ENCODE assay signal across 1 fruit fly cellular context in genomic region chr3R:24813637-24814301, dm6.
A peak's percentile ranks its signal among the peaks of the same experiment; 100 is the strongest.
TF ChIP-seq lines count a peak whose summit lies in the region.

lili (minus strand) TSS chr3R:24814012.
CG34150 (plus strand) TSS chr3R:24814262.

TF ChIP-seq in whole organism, embryonic, 481 proteins besides CTCF, POLR2A, EP300 and RAD21 (continued from another document and continues in another):
- peak; percentile 80 for TF ChIP-seq az2 (GFP tag; optimal IDR thresholded peaks at IDR 0.05; lab: Kevin White, UChicago)
- peak; percentile 1 for TF ChIP-seq wek (GFP tag; optimal IDR thresholded peaks at IDR 0.05; lab: Kevin White, UChicago)
- TF ChIP-seq p53 (GFP tag; optimal IDR thresholded peaks at IDR 0.05; lab: Kevin White, UChicago): peak; percentile 50
- 0 out of 2 replicates have a peak, but pooled peaks have one; percentile 45 for TF ChIP-seq cas (GFP tag; IDR thresholded peaks at IDR 0.05; lab: Robert Waterston, UW)
- TF ChIP-seq sens (GFP tag; lab: Kevin White, UChicago): peak; percentile 97
- TF ChIP-seq tap (tag; optimal IDR thresholded peaks at IDR 0.05; lab: Kevin White, UChicago): no peak
- TF ChIP-seq HLH3B (GFP tag; IDR thresholded peaks at IDR 0.05; lab: Robert Waterston, UW): peak; percentile 64
- peak; percentile 90 for TF ChIP-seq CG8290 (GFP tag; optimal IDR thresholded peaks at IDR 0.05; lab: Kevin White, UChicago)
- TF ChIP-seq CG8290 (tag; optimal IDR thresholded peaks at IDR 0.05; lab: Kevin White, UChicago): peak; percentile 19 to 21
- no peak for TF ChIP-seq corto (GFP tag; optimal IDR thresholded peaks at IDR 0.05; lab: Kevin White, UChicago)
- peak; percentile 82 for TF ChIP-seq sug (tag; optimal IDR thresholded peaks at IDR 0.05; lab: Kevin White, UChicago)
- TF ChIP-seq dpn (GFP tag; optimal IDR thresholded peaks at IDR 0.05; lab: Kevin White, UChicago): peak; percentile 81
- no peak for TF ChIP-seq Elba2 (GFP tag; optimal IDR thresholded peaks at IDR 0.05; lab: Kevin White, UChicago)
- TF ChIP-seq CG10431 (GFP tag; optimal IDR thresholded peaks at IDR 0.05; lab: Kevin White, UChicago): peak; percentile 30
- TF ChIP-seq Vsx1 (GFP tag; optimal IDR thresholded peaks at IDR 0.05; lab: Kevin White, UChicago): no peak
- peak; percentile 47 for TF ChIP-seq luna (GFP tag; optimal IDR thresholded peaks at IDR 0.05; lab: Kevin White, UChicago)
- TF ChIP-seq CG9727 (GFP tag; optimal IDR thresholded peaks at IDR 0.05; lab: Kevin White, UChicago): peak; percentile 72
- TF ChIP-seq unc-4 (GFP tag; IDR thresholded peaks at IDR 0.05; lab: Robert Waterston, UW; ENCODE audit: partially characterized antibody): peak; percentile 89
- no peak for TF ChIP-seq CG5180 (GFP tag; optimal IDR thresholded peaks at IDR 0.05; lab: Kevin White, UChicago)
- TF ChIP-seq CG7556 (GFP tag; optimal IDR thresholded peaks at IDR 0.05; lab: Kevin White, UChicago): peak; percentile 64
- TF ChIP-seq CG14441 (GFP tag; IDR thresholded peaks at IDR 0.05; lab: Robert Waterston, UW): peak; percentile 62; the same call in 1 of the 2 replicates
- peak; percentile 64 for TF ChIP-seq esg (GFP tag; conservative IDR thresholded peaks at IDR 0.05; lab: Robert Waterston, UW)
- peak; percentile 72 for TF ChIP-seq tgo (GFP tag; IDR thresholded peaks at IDR 0.05; lab: Robert Waterston, UW)
- TF ChIP-seq jumu (GFP tag; optimal IDR thresholded peaks at IDR 0.05; lab: Kevin White, UChicago): peak; percentile 33
- no peak for TF ChIP-seq pros (GFP tag; optimal IDR thresholded peaks at IDR 0.05; lab: Kevin White, UChicago)
- TF ChIP-seq mld (GFP tag; IDR thresholded peaks at IDR 0.05; lab: Robert Waterston, UW; ENCODE audit: partially characterized antibody): no peak
- peak; percentile 53 for TF ChIP-seq CG18011 (GFP tag; optimal IDR thresholded peaks at IDR 0.05; lab: Kevin White, UChicago)
- TF ChIP-seq CG14965 (GFP tag; optimal IDR thresholded peaks at IDR 0.05; lab: Kevin White, UChicago; ENCODE audit: borderline replicate concordance): no peak
- peak; percentile 82 for TF ChIP-seq nmo (GFP tag; optimal IDR thresholded peaks at IDR 0.05; lab: Kevin White, UChicago)
- TF ChIP-seq Bdp1 (GFP tag; optimal IDR thresholded peaks at IDR 0.05; lab: Kevin White, UChicago): peak; percentile 61
- TF ChIP-seq Max (GFP tag; optimal IDR thresholded peaks at IDR 0.05; lab: Kevin White, UChicago): peak; percentile 79
- peak; percentile 48 for TF ChIP-seq slou (GFP tag; optimal IDR thresholded peaks at IDR 0.05; lab: Kevin White, UChicago)
- TF ChIP-seq fru (optimal IDR thresholded peaks at IDR 0.05; lab: Kevin White, UChicago): no peak
- TF ChIP-seq CG15269 (tag; optimal IDR thresholded peaks at IDR 0.05; lab: Kevin White, UChicago): peak; percentile 81
- peak; percentile 40 for TF ChIP-seq cwo (GFP tag; optimal IDR thresholded peaks at IDR 0.05; lab: Kevin White, UChicago)
- TF ChIP-seq abd-A (tag; optimal IDR thresholded peaks at IDR 0.05; lab: Kevin White, UChicago): no peak
- peak; percentile 85 for TF ChIP-seq CG30403 (GFP tag; optimal IDR thresholded peaks at IDR 0.05; lab: Kevin White, UChicago)
- peak; percentile 80 for TF ChIP-seq CG10267 (tag; optimal IDR thresholded peaks at IDR 0.05; lab: Kevin White, UChicago)
- no peak for TF ChIP-seq MTF-1 (GFP tag; optimal IDR thresholded peaks at IDR 0.05; lab: Kevin White, UChicago; ENCODE audit: borderline replicate concordance)
- TF ChIP-seq HmgZ (tag; optimal IDR thresholded peaks at IDR 0.05; lab: Kevin White, UChicago): peak; percentile 63
- TF ChIP-seq ro (GFP tag; IDR thresholded peaks at IDR 0.05; lab: Robert Waterston, UW): 0 out of 2 replicates have a peak, but pooled peaks have one; percentile 39
- peak; percentile 22 for TF ChIP-seq zf30C (GFP tag; optimal IDR thresholded peaks at IDR 0.05; lab: Kevin White, UChicago)
- peak; percentile 90 for TF ChIP-seq Jarid2 (GFP tag; optimal IDR thresholded peaks at IDR 0.05; lab: Kevin White, UChicago)
- TF ChIP-seq HHEX (GFP tag; optimal IDR thresholded peaks at IDR 0.05; lab: Kevin White, UChicago): no peak
- peak; percentile 85 for TF ChIP-seq knrl (GFP tag; IDR thresholded peaks at IDR 0.05; lab: Robert Waterston, UW; ENCODE audit: partially characterized antibody)
- peak; percentile 41 for TF ChIP-seq sima (GFP tag; optimal IDR thresholded peaks at IDR 0.05; lab: Kevin White, UChicago)
- TF ChIP-seq CG4404 (GFP tag; IDR thresholded peaks at IDR 0.05; lab: Robert Waterston, UW): peak; percentile 40; the same call in 1 of the 2 replicates
- TF ChIP-seq sens-2 (GFP tag; IDR thresholded peaks at IDR 0.05; lab: Robert Waterston, UW): no peak
- TF ChIP-seq CG31388 (GFP tag; optimal IDR thresholded peaks at IDR 0.05; lab: Kevin White, UChicago): peak; percentile 77
- 0 out of 2 replicates have a peak, but pooled peaks have one; percentile 47 for TF ChIP-seq ttk (GFP tag; IDR thresholded peaks at IDR 0.05; lab: Robert Waterston, UW)
- peak; percentile 81 for TF ChIP-seq Fer2 (tag; optimal IDR thresholded peaks at IDR 0.05; lab: Kevin White, UChicago)
- no peak for TF ChIP-seq Hr39 (optimal IDR thresholded peaks at IDR 0.05; lab: Kevin White, UChicago)
- TF ChIP-seq CG10565 (GFP tag; optimal IDR thresholded peaks at IDR 0.05; lab: Kevin White, UChicago): no peak
- TF ChIP-seq bowl (GFP tag; IDR thresholded peaks at IDR 0.05; lab: Robert Waterston, UW): no peak
- peak; percentile 64 to 75 for TF ChIP-seq Hr51 (GFP tag; optimal IDR thresholded peaks at IDR 0.05; lab: Kevin White, UChicago)
- TF ChIP-seq jing (GFP tag; optimal IDR thresholded peaks at IDR 0.05; lab: Kevin White, UChicago): no peak
- no peak for TF ChIP-seq wdn (GFP tag; IDR thresholded peaks at IDR 0.05; lab: Robert Waterston, UW)
- TF ChIP-seq HLH54F (GFP tag; optimal IDR thresholded peaks at IDR 0.05; lab: Kevin White, UChicago): peak; percentile 75
- no peak for TF ChIP-seq danr (GFP tag; IDR thresholded peaks at IDR 0.05; lab: Robert Waterston, UW)
- TF ChIP-seq CG32772 (GFP tag; IDR thresholded peaks at IDR 0.05; lab: Robert Waterston, UW): peak; percentile 73
- peak; percentile 74 for TF ChIP-seq CG7839 (tag; optimal IDR thresholded peaks at IDR 0.05; lab: Kevin White, UChicago)
- peak; percentile 93 for TF ChIP-seq CG12391 (tag; optimal IDR thresholded peaks at IDR 0.05; lab: Kevin White, UChicago)
- TF ChIP-seq CG34422 (GFP tag; IDR thresholded peaks at IDR 0.05; lab: Robert Waterston, UW): peak; percentile 78
- no peak for TF ChIP-seq sim (GFP tag; IDR thresholded peaks at IDR 0.05; lab: Robert Waterston, UW)
- TF ChIP-seq PHDP (tag; optimal IDR thresholded peaks at IDR 0.05; lab: Kevin White, UChicago): peak; percentile 77
- no peak for TF ChIP-seq CG8359 (GFP tag; optimal IDR thresholded peaks at IDR 0.05; lab: Kevin White, UChicago; ENCODE audit: borderline replicate concordance)
- no peak for TF ChIP-seq Dip2 (GFP tag; IDR thresholded peaks at IDR 0.05; lab: Robert Waterston, UW)
- peak; percentile 70 for TF ChIP-seq CG30020 (tag; optimal IDR thresholded peaks at IDR 0.05; lab: Kevin White, UChicago)
- TF ChIP-seq Pdp1 (GFP tag; optimal IDR thresholded peaks at IDR 0.05; lab: Kevin White, UChicago): peak; percentile 65 to 66
- no peak for TF ChIP-seq h (optimal IDR thresholded peaks at IDR 0.05; lab: Kevin White, UChicago)
- TF ChIP-seq Taf1 (GFP tag; IDR thresholded peaks at IDR 0.05; lab: Robert Waterston, UW): peak; percentile 77
- TF ChIP-seq CG7963 (GFP tag; IDR thresholded peaks at IDR 0.05; lab: Robert Waterston, UW; ENCODE audit: partially characterized antibody): peak; percentile 60; the same call in 1 of the 3 replicates
- peak; percentile 74 for TF ChIP-seq Bgb (GFP tag; IDR thresholded peaks at IDR 0.05; lab: Robert Waterston, UW; ENCODE audit: partially characterized antibody)
- TF ChIP-seq CG11723 (GFP tag; optimal IDR thresholded peaks at IDR 0.05; lab: Kevin White, UChicago): peak; percentile 11
- peak; percentile 89 for TF ChIP-seq CG3847 (GFP tag; IDR thresholded peaks at IDR 0.05; lab: Robert Waterston, UW)
- TF ChIP-seq Sin3A (optimal IDR thresholded peaks at IDR 0.05; lab: Kevin White, UChicago): peak; percentile 43
- peak; percentile 57 for TF ChIP-seq CG1024 (GFP tag; IDR thresholded peaks at IDR 0.05; lab: Robert Waterston, UW)
- peak; percentile 37; the same call in 1 of the 2 replicates for TF ChIP-seq seq (GFP tag; IDR thresholded peaks at IDR 0.05; lab: Robert Waterston, UW)
- peak; percentile 74 for TF ChIP-seq CG7786 (GFP tag; optimal IDR thresholded peaks at IDR 0.05; lab: Kevin White, UChicago)
- TF ChIP-seq vnd (GFP tag; IDR thresholded peaks at IDR 0.05; lab: Robert Waterston, UW; ENCODE audit: partially characterized antibody): peak; percentile 61
- TF ChIP-seq YL-1 (GFP tag; optimal IDR thresholded peaks at IDR 0.05; lab: Kevin White, UChicago): peak; percentile 79
- no peak for TF ChIP-seq Optix (GFP tag; IDR thresholded peaks at IDR 0.05; lab: Robert Waterston, UW)
- TF ChIP-seq Ets65A (GFP tag; lab: Kevin White, UChicago): peak; percentile 90
- TF ChIP-seq Poxn (GFP tag; IDR thresholded peaks at IDR 0.05; lab: Robert Waterston, UW): no peak
- no peak for TF ChIP-seq toy (GFP tag; IDR thresholded peaks at IDR 0.05; lab: Robert Waterston, UW)
- TF ChIP-seq pnt (GFP tag; optimal IDR thresholded peaks at IDR 0.05; lab: Kevin White, UChicago): peak; percentile 3
- peak; percentile 80 for TF ChIP-seq CG12659 (GFP tag; optimal IDR thresholded peaks at IDR 0.05; lab: Kevin White, UChicago)
- TF ChIP-seq Ets97D (GFP tag; optimal IDR thresholded peaks at IDR 0.05; lab: Kevin White, UChicago): peak; percentile 76
- no peak for TF ChIP-seq CkIIα-i1 (GFP tag; IDR thresholded peaks at IDR 0.05; lab: Robert Waterston, UW)
- no peak for TF ChIP-seq dan (GFP tag; IDR thresholded peaks at IDR 0.05; lab: Robert Waterston, UW)
- TF ChIP-seq ken (GFP tag; IDR thresholded peaks at IDR 0.05; lab: Robert Waterston, UW): peak; percentile 58; the same call in 1 of the 3 replicates
- no peak for TF ChIP-seq ase (GFP tag; IDR thresholded peaks at IDR 0.05; lab: Robert Waterston, UW)
- peak; percentile 78 for TF ChIP-seq Abd-B (GFP tag; optimal IDR thresholded peaks at IDR 0.05; lab: Kevin White, UChicago)
- TF ChIP-seq scrt (GFP tag; optimal IDR thresholded peaks at IDR 0.05; lab: Kevin White, UChicago): peak; percentile 70
- TF ChIP-seq bcd (GFP tag; optimal IDR thresholded peaks at IDR 0.05; lab: Kevin White, UChicago): peak; percentile 53
- TF ChIP-seq CG7357 (GFP tag; IDR thresholded peaks at IDR 0.05; lab: Robert Waterston, UW): peak; percentile 44; the same call in 1 of the 3 replicates
- peak; percentile 75 for TF ChIP-seq hbn (GFP tag; IDR thresholded peaks at IDR 0.05; lab: Robert Waterston, UW; ENCODE audit: partially characterized antibody)
- TF ChIP-seq CG17829 (tag; optimal IDR thresholded peaks at IDR 0.05; lab: Kevin White, UChicago): peak; percentile 81
- TF ChIP-seq fd102C (GFP tag; optimal IDR thresholded peaks at IDR 0.05; lab: Kevin White, UChicago): no peak
- peak; percentile 70; the same call in 2 of the 3 replicates for TF ChIP-seq CG14860 (GFP tag; IDR thresholded peaks at IDR 0.05; lab: Robert Waterston, UW; ENCODE audit: partially characterized antibody)
- TF ChIP-seq Drgx (GFP tag; IDR thresholded peaks at IDR 0.05; lab: Robert Waterston, UW): no peak; the same call in 1 of the 2 replicates
- peak; percentile 95 for TF ChIP-seq CG9437 (GFP tag; optimal IDR thresholded peaks at IDR 0.05; lab: Kevin White, UChicago)
- peak; percentile 67 for TF ChIP-seq CG10654 (GFP tag; optimal IDR thresholded peaks at IDR 0.05; lab: Kevin White, UChicago)
- TF ChIP-seq CG30431 (GFP tag; optimal IDR thresholded peaks at IDR 0.05; lab: Kevin White, UChicago): no peak
- TF ChIP-seq H2.0 (GFP tag; IDR thresholded peaks at IDR 0.05; lab: Robert Waterston, UW): 0 out of 2 replicates have a peak, but pooled peaks have one; percentile 25
- peak; percentile 86 for TF ChIP-seq Bteb2 (GFP tag; optimal IDR thresholded peaks at IDR 0.05; lab: Kevin White, UChicago)
- TF ChIP-seq al (GFP tag; IDR thresholded peaks at IDR 0.05; lab: Robert Waterston, UW): peak; percentile 69
- TF ChIP-seq zfh2 (GFP tag; optimal IDR thresholded peaks at IDR 0.05; lab: Kevin White, UChicago): peak; percentile 64
- peak; percentile 44 for TF ChIP-seq Adf1 (GFP tag; IDR thresholded peaks at IDR 0.05; lab: Robert Waterston, UW)
- no peak for TF ChIP-seq CG11398 (GFP tag; optimal IDR thresholded peaks at IDR 0.05; lab: Kevin White, UChicago)
- peak; percentile 61 for TF ChIP-seq CG4854 (GFP tag; optimal IDR thresholded peaks at IDR 0.05; lab: Kevin White, UChicago)
- TF ChIP-seq amos (GFP tag; IDR thresholded peaks at IDR 0.05; lab: Robert Waterston, UW; ENCODE audit: partially characterized antibody): peak; percentile 79
- no peak for TF ChIP-seq mirr (GFP tag; optimal IDR thresholded peaks at IDR 0.05; lab: Kevin White, UChicago)
- peak; percentile 76 for TF ChIP-seq CG18599 (GFP tag; optimal IDR thresholded peaks at IDR 0.05; lab: Kevin White, UChicago)
- no peak for TF ChIP-seq her (GFP tag; optimal IDR thresholded peaks at IDR 0.05; lab: Kevin White, UChicago)
- no peak for TF ChIP-seq CG4360 (GFP tag; IDR thresholded peaks at IDR 0.05; lab: Robert Waterston, UW)
- no peak for TF ChIP-seq eve (GFP tag; optimal IDR thresholded peaks at IDR 0.05; lab: Kevin White, UChicago)
- no peak for TF ChIP-seq gce (GFP tag; IDR thresholded peaks at IDR 0.05; lab: Robert Waterston, UW)
- TF ChIP-seq CG16863 (GFP tag; optimal IDR thresholded peaks at IDR 0.05; lab: Kevin White, UChicago): peak; percentile 68
- TF ChIP-seq ERR (GFP tag; optimal IDR thresholded peaks at IDR 0.05; lab: Kevin White, UChicago): peak; percentile 62
- TF ChIP-seq exex (tag; optimal IDR thresholded peaks at IDR 0.05; lab: Kevin White, UChicago): no peak
- peak; percentile 67 for TF ChIP-seq CG8944 (GFP tag; optimal IDR thresholded peaks at IDR 0.05; lab: Kevin White, UChicago)
- peak; percentile 83 for TF ChIP-seq gem (tag; optimal IDR thresholded peaks at IDR 0.05; lab: Kevin White, UChicago)
- TF ChIP-seq Lpt (GFP tag; optimal IDR thresholded peaks at IDR 0.05; lab: Kevin White, UChicago): no peak
- TF ChIP-seq CG15011 (GFP tag; optimal IDR thresholded peaks at IDR 0.05; lab: Kevin White, UChicago): no peak
- TF ChIP-seq ac (GFP tag; optimal IDR thresholded peaks at IDR 0.05; lab: Kevin White, UChicago): no peak
- peak; percentile 73 for TF ChIP-seq ind (GFP tag; optimal IDR thresholded peaks at IDR 0.05; lab: Kevin White, UChicago)
- TF ChIP-seq CG9817 (tag; optimal IDR thresholded peaks at IDR 0.05; lab: Kevin White, UChicago): peak; percentile 77
- TF ChIP-seq zfh1 (GFP tag; IDR thresholded peaks at IDR 0.05; lab: Robert Waterston, UW): peak; percentile 74; the same call in 2 of the 3 replicates
- TF ChIP-seq CG17802 (tag; optimal IDR thresholded peaks at IDR 0.05; lab: Kevin White, UChicago): no peak
